Fruit fly (Drosophila melanogaster) whole organism, prepupa: Measurements from ENCODE around the gene Dis3l2.
A peak's percentile ranks its signal among the peaks of the same experiment; 100 is the strongest.

Experiments
- Blimp-1 ChIP-seq: fragments of 200-800 bp; sonication (Bioruptor generic); optimal IDR thresholded peaks from 3 replicates; lab custom pipeline; 2017; ENCODE audit warnings: missing biosample characterization, missing genetic modification characterization, mild to moderate bottlenecking, moderate library complexity, missing genetic modification reagents
- CG10631 ChIP-seq: fragments of 200-800 bp; sonication (Bioruptor generic); optimal IDR thresholded peaks from 2 replicates; lab custom pipeline; 2016; ENCODE audit warnings: missing biosample characterization, missing genetic modification characterization
- CG10669 ChIP-seq: fragments of 200-800 bp; sonication (Bioruptor generic); optimal IDR thresholded peaks from 3 replicates; lab custom pipeline; 2018; ENCODE audit warnings: missing biosample characterization, mild to moderate bottlenecking, missing genetic modification characterization, moderate library complexity
- CG11294 ChIP-seq: fragments of 200-800 bp; sonication (Bioruptor generic); IDR thresholded peaks from 2 replicates; pipeline ENCODE4 v1.3.6; 2022; ENCODE audit warnings: missing biosample characterization, missing genetic modification characterization
- CG11762 ChIP-seq: fragments of 200-800 bp; sonication (Bioruptor generic); optimal IDR thresholded peaks from 3 replicates; lab custom pipeline; 2016; ENCODE audit warnings: missing biosample characterization, missing genetic modification characterization; ENCODE audit not compliant: insufficient read depth
- CG15336 ChIP-seq: fragments of 200-800 bp; sonication (Bioruptor generic); IDR thresholded peaks from 2 replicates; pipeline ENCODE4 v1.3.6; 2022; ENCODE audit warnings: missing biosample characterization, missing genetic modification characterization
- CG1621 ChIP-seq: fragments of 200-800 bp; sonication (Bioruptor generic); optimal IDR thresholded peaks from 3 replicates; lab custom pipeline; 2018; ENCODE audit warnings: missing biosample characterization, mild to moderate bottlenecking, missing genetic modification characterization
- CG31627 ChIP-seq: fragments of 200-800 bp; sonication (Bioruptor generic); optimal IDR thresholded peaks from 3 replicates; lab custom pipeline; 2016; ENCODE audit warnings: missing biosample characterization, missing genetic modification characterization
- CG32006 ChIP-seq: fragments of 200-800 bp; sonication (Bioruptor generic); optimal IDR thresholded peaks from 3 replicates; lab custom pipeline; 2017; ENCODE audit warnings: missing biosample characterization, mild to moderate bottlenecking, missing genetic modification characterization
- CG34406 ChIP-seq: fragments of 200-800 bp; sonication (Bioruptor generic); optimal IDR thresholded peaks from 3 replicates; lab custom pipeline; 2016; ENCODE audit warnings: missing biosample characterization, missing genetic modification characterization
- CG3919 ChIP-seq: fragments of 200-800 bp; sonication (Bioruptor generic); optimal IDR thresholded peaks from 3 replicates; lab custom pipeline; 2016; ENCODE audit warnings: missing biosample characterization, missing genetic modification characterization
- CG4318 ChIP-seq: fragments of 200-800 bp; sonication (Bioruptor generic); optimal IDR thresholded peaks from 3 replicates; lab custom pipeline; 2017; ENCODE audit warnings: missing biosample characterization, mild to moderate bottlenecking, missing genetic modification characterization
- CG6163 ChIP-seq: fragments of 200-800 bp; sonication (Bioruptor generic); IDR thresholded peaks from 3 replicates; pipeline ENCODE4 v1.3.6; 2022; ENCODE audit warnings: missing biosample characterization, missing genetic modification characterization
- CG8319 ChIP-seq: fragments of 200-800 bp; sonication (Bioruptor generic); optimal IDR thresholded peaks from 3 replicates; lab custom pipeline; 2016; ENCODE audit warnings: missing biosample characterization, missing genetic modification characterization
- CG8632 ChIP-seq: fragments of 200-800 bp; sonication (Bioruptor generic); optimal IDR thresholded peaks from 3 replicates; lab custom pipeline; 2016; ENCODE audit warnings: missing biosample characterization, missing genetic modification characterization
- CG9139 ChIP-seq: fragments of 200-800 bp; sonication (Bioruptor generic); optimal IDR thresholded peaks from 3 replicates; lab custom pipeline; 2017; ENCODE audit warnings: missing biosample characterization, mild to moderate bottlenecking, missing genetic modification characterization
- Eip93F ChIP-seq: fragments of 200-800 bp; sonication (Bioruptor generic); optimal IDR thresholded peaks from 2 replicates; lab custom pipeline; 2016; ENCODE audit warnings: missing biosample characterization, mild to moderate bottlenecking, missing genetic modification characterization
- Gug ChIP-seq: fragments of 200-800 bp; sonication (Bioruptor generic); IDR thresholded peaks from 2 replicates; pipeline ENCODE4 v1.3.6; 2022; ENCODE audit warnings: missing biosample characterization, missing genetic modification characterization
- Hr38 ChIP-seq: sonication (Bioruptor generic); optimal IDR thresholded peaks from 2 replicates; lab custom pipeline; 2016; ENCODE audit warnings: missing biosample characterization, missing genetic modification characterization
- Hr39 ChIP-seq: fragments of 200-800 bp; sonication (Bioruptor generic); optimal IDR thresholded peaks from 2 replicates; lab custom pipeline; 2016; ENCODE audit warnings: missing biosample characterization, missing genetic modification characterization
- Hr4 ChIP-seq: fragments of 200-800 bp; sonication (Bioruptor generic); optimal IDR thresholded peaks from 3 replicates; lab custom pipeline; 2016; ENCODE audit warnings: missing biosample characterization, missing genetic modification characterization
- Met ChIP-seq: fragments of 200-800 bp; sonication (Bioruptor generic); optimal IDR thresholded peaks from 3 replicates; lab custom pipeline; 2016; ENCODE audit warnings: missing biosample characterization, missing genetic modification characterization
- Sox102F ChIP-seq: fragments of 200-800 bp; sonication (Bioruptor generic); optimal IDR thresholded peaks from 2 replicates; lab custom pipeline; 2016; ENCODE audit warnings: missing biosample characterization, mild to moderate bottlenecking, missing genetic modification characterization
- Sox14 ChIP-seq: fragments of 200-800 bp; sonication (Bioruptor generic); optimal IDR thresholded peaks from 3 replicates; lab custom pipeline; 2016; ENCODE audit warnings: missing biosample characterization, missing genetic modification characterization
- Sox15 ChIP-seq: fragments of 200-800 bp; sonication (Bioruptor generic); optimal IDR thresholded peaks from 3 replicates; lab custom pipeline; 2016; ENCODE audit warnings: missing biosample characterization, missing genetic modification characterization
- achi ChIP-seq: fragments of 200-800 bp; sonication (Bioruptor generic); optimal IDR thresholded peaks from 3 replicates; lab custom pipeline; 2016; ENCODE audit warnings: missing biosample characterization, missing genetic modification characterization
- acj6 ChIP-seq: fragments of 200-800 bp; sonication (Bioruptor generic); optimal IDR thresholded peaks from 3 replicates; lab custom pipeline; 2016; ENCODE audit warnings: missing biosample characterization, missing genetic modification characterization
- dac ChIP-seq: fragments of 200-800 bp; sonication (Bioruptor generic); optimal IDR thresholded peaks from 2 replicates; lab custom pipeline; 2017; ENCODE audit warnings: missing biosample characterization, mild to moderate bottlenecking, missing genetic modification characterization
- dsx ChIP-seq: fragments of 200-800 bp; optimal IDR thresholded peaks from 3 replicates; lab custom pipeline; 2019; ENCODE audit warnings: missing biosample characterization, mild to moderate bottlenecking, missing genetic modification characterization, moderate library complexity; ENCODE audit not compliant: poor library complexity, severe bottlenecking
- esn ChIP-seq: fragments of 200-800 bp; sonication (Bioruptor generic); optimal IDR thresholded peaks from 2 replicates; lab custom pipeline; 2016; ENCODE audit warnings: missing biosample characterization, mild to moderate bottlenecking, missing genetic modification characterization, moderate library complexity
- fd85E ChIP-seq: fragments of 200-800 bp; sonication (Bioruptor generic); optimal IDR thresholded peaks from 3 replicates; lab custom pipeline; 2016; ENCODE audit warnings: missing biosample characterization, missing genetic modification characterization
- fkh ChIP-seq: fragments of 200-800 bp; sonication (Bioruptor generic); optimal IDR thresholded peaks from 3 replicates; lab custom pipeline; 2017; ENCODE audit warnings: missing biosample characterization, mild to moderate bottlenecking, missing genetic modification characterization, moderate library complexity
- lz ChIP-seq: fragments of 200-800 bp; sonication (Bioruptor generic); optimal IDR thresholded peaks from 3 replicates; lab custom pipeline; 2016; ENCODE audit warnings: missing biosample characterization, missing genetic modification characterization
- net ChIP-seq: fragments of 200-800 bp; sonication (Bioruptor generic); optimal IDR thresholded peaks from 3 replicates; lab custom pipeline; 2016; ENCODE audit warnings: missing biosample characterization, missing genetic modification characterization
- spab ChIP-seq: fragments of 200-800 bp; sonication (Bioruptor generic); optimal IDR thresholded peaks from 2 replicates; lab custom pipeline; 2017; ENCODE audit warnings: missing biosample characterization, mild to moderate bottlenecking, missing genetic modification characterization, missing genetic modification reagents
- ss ChIP-seq, 2 experiments: fragments of 200-800 bp; sonication (Bioruptor generic); optimal IDR thresholded peaks; 2 replicates in 1 of 2; 3 replicates in 1 of 2; lab custom pipeline; 2017 to 2018; ENCODE audit warnings: mild to moderate bottlenecking in 2 of 2, missing biosample characterization in 2 of 2, missing genetic modification characterization in 2 of 2, moderate library complexity in 1 of 2
- topi ChIP-seq: fragments of 200-800 bp; sonication (Bioruptor generic); optimal IDR thresholded peaks from 3 replicates; lab custom pipeline; 2016; ENCODE audit warnings: missing biosample characterization, missing genetic modification characterization

The Dis3l2 gene

DNA sequence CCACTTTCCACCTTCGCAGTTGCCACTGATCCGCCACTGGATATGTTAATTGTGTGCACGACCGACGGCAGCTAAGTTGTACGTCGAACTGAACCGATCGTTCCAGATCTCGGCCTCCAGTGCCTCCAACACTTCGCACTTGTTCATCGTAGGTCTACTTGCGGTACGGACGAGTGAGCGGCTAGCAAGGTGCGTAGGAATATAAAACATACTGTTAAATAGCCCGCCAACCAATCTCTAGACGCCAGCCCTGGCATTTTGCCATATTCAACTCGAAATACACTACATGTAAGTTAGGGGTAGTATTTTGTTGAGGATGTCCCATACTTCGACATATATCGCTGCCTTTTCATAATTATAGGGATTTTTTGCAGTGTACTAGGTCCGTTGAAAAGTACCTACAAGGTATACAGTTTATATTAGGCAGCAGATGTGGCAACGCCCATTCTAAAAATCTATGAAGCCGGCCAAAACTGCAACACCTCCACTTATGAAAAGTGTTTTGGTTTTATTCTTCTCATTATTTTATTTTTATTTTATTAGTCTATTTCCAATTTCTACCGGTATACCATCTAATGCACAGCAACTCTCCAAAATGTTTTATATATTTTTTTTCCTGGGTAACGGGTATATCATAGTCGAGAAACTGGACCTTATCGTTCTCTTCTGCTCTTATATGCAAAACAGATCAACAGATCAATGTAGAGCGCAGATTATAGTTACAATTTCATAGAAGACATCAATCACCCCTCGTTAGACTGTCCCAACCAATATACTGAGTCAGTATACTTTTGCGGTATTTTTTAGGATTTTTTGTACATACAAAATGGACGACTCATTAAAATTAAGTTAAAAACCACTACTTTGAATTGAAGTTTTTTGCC is 10.8 kb downstream of the Dis3l2 start, which contains the start of the genes pyx and CG33229 (continued):
- TF ChIP-seq CG9139 (GFP tag; lab: Kevin White, UChicago): no peak
- peak; percentile 79 for TF ChIP-seq Eip93F (GFP tag; lab: Kevin White, UChicago)
- TF ChIP-seq CG34406: peak; percentile 75
- peak; percentile 12 to 44 for TF ChIP-seq ss (GFP tag; optimal IDR thresholded peaks at IDR 0.05; lab: Kevin White, UChicago)
- TF ChIP-seq Gug (GFP tag; lab: Robert Waterston, UW): peak; percentile 66
- peak; percentile 65; the same call in 1 of the 2 replicates for TF ChIP-seq CG11294 (GFP tag; lab: Robert Waterston, UW)
- peak; percentile 86 for TF ChIP-seq CG10631 (GFP tag; lab: Kevin White, UChicago)
- peak; percentile 65 for TF ChIP-seq Blimp-1 (GFP tag; lab: Kevin White, UChicago)
- TF ChIP-seq spab (GFP tag; lab: Kevin White, UChicago): peak; percentile 56
- peak; percentile 67 for TF ChIP-seq CG8632 (GFP tag; lab: Kevin White, UChicago)
- peak; percentile 82 for TF ChIP-seq Met
- peak; percentile 85 for TF ChIP-seq topi (GFP tag; lab: Kevin White, UChicago)
- TF ChIP-seq Sox15 (GFP tag; lab: Kevin White, UChicago): peak; percentile 83
- peak; percentile 74 for TF ChIP-seq Sox102F (GFP tag; lab: Kevin White, UChicago)
- TF ChIP-seq CG15336: peak; percentile 62
- no peak for TF ChIP-seq CG4318 (GFP tag; lab: Kevin White, UChicago)
- peak; percentile 92 for TF ChIP-seq Hr4 (GFP tag; lab: Kevin White, UChicago)
- TF ChIP-seq CG3919: peak; percentile 78
- peak; percentile 80 for TF ChIP-seq dac (GFP tag; lab: Kevin White, UChicago)
- peak; percentile 88 for TF ChIP-seq lz (GFP tag; lab: Kevin White, UChicago)
- peak; percentile 57 for TF ChIP-seq CG8319
- TF ChIP-seq net: peak; percentile 77
- peak; percentile 88 for TF ChIP-seq esn (GFP tag; lab: Kevin White, UChicago)
- TF ChIP-seq achi (GFP tag; lab: Kevin White, UChicago): peak; percentile 78
- peak; percentile 42 for TF ChIP-seq CG1621 (tag; lab: Kevin White, UChicago)
- peak; percentile 67 for TF ChIP-seq dsx (GFP tag; lab: Kevin White, UChicago)
- peak; percentile 81 for TF ChIP-seq CG6163
- TF ChIP-seq CG31627 (GFP tag; lab: Kevin White, UChicago): peak; percentile 92
- peak; percentile 40 for TF ChIP-seq CG11762 (GFP tag; lab: Kevin White, UChicago)
- no peak for TF ChIP-seq fkh
- TF ChIP-seq fd85E: no peak
- TF ChIP-seq acj6 (GFP tag; lab: Kevin White, UChicago): peak; percentile 88
- peak; percentile 79 for TF ChIP-seq Sox14
- peak; percentile 72 for TF ChIP-seq CG10669 (GFP tag; lab: Kevin White, UChicago)
- TF ChIP-seq Hr38 (GFP tag; lab: Kevin White, UChicago): no peak
- TF ChIP-seq Hr39 (GFP tag; lab: Kevin White, UChicago): peak; percentile 89
- peak; percentile 94 for TF ChIP-seq CG32006 (GFP tag; lab: Kevin White, UChicago)
